Fruit fly (Drosophila melanogaster): Measurements from ENCODE around the gene Reck.

- TF ChIP-seq D1 (tag; optimal IDR thresholded peaks at IDR 0.05) = no peak
- TF ChIP-seq rn (GFP tag; IDR thresholded peaks at IDR 0.05) = no peak
- TF ChIP-seq EcR (GFP tag; optimal IDR thresholded peaks at IDR 0.05) = no peak
- no peak for TF ChIP-seq CG14655 (GFP tag; optimal IDR thresholded peaks at IDR 0.05)
- no peak for TF ChIP-seq CG13204 (GFP tag; optimal IDR thresholded peaks at IDR 0.05)
- no peak for TF ChIP-seq CG4496 (GFP tag; IDR thresholded peaks at IDR 0.05)
- no peak for TF ChIP-seq Ets98B (GFP tag; IDR thresholded peaks at IDR 0.05)
- no peak for TF ChIP-seq CG15710 (tag; optimal IDR thresholded peaks at IDR 0.05)
Observed at dm6 chr3L:15034714-15035076, 20.8 kb upstream of the Reck start.

All from whole organism, pupa.